Worm (Caenorhabditis elegans) whole organism, early embryonic: ENCODE measurements around the gene rin-1.

Source experiments
- pes-1 ChIP-seq: fragments of 200-800 bp; sonication (Bioruptor generic); IDR thresholded peaks from 2 replicates; pipeline ENCODE4 v1.3.6; 2022; ENCODE audit warnings: missing genetic modification reagents, missing genetic modification characterization, missing compliant biosample characterization
- scrt-1 ChIP-seq: fragments of 200-800 bp; sonication (Bioruptor generic); IDR thresholded peaks from 2 replicates; pipeline ENCODE4 v1.3.6; 2022; ENCODE audit warnings: missing genetic modification characterization, missing compliant biosample characterization
- tra-4 ChIP-seq: sonication (generic microtip); optimal IDR thresholded peaks from 2 replicates; lab custom pipeline; 2017; ENCODE audit warnings: missing genetic modification characterization, missing compliant biosample characterization

DNA sequence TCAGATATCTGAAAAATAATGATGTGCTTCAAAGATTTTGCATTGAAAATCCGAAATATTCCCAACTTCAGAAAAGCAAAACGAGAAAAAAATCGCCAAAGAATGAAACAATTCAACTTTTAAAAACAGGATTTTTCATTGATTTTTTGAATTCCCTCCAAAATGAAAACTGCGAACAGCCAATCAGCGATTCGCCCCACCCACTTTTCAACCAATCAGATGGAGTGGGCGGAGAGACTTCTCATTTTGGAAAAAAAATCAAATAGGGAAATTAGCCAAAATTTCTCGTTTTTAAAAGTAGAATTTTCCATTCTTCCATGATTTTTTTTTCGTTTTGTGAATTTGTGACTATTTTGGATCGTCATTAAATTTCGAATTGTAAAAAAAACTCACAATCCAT lies 30.6 kb downstream of the rin-1 start:
- TF ChIP-seq pes-1 (GFP tag; lab: Robert Waterston, UW) (no peak), tra-4 (tag; lab: Kevin White, UChicago) (no peak), scrt-1 (GFP tag; lab: Robert Waterston, UW) (no peak)
